Worm (Caenorhabditis elegans) whole organism, midembryonic: Measurements from ENCODE around the gene sru-39.

ENCODE experiments used
- T22C8.4 ChIP-seq: fragments of 200-800 bp; sonication (Bioruptor generic); IDR thresholded peaks from 2 replicates; pipeline ENCODE4 v1.3.6; 2022; ENCODE audit warnings: missing genetic modification characterization, missing compliant biosample characterization
- cog-1 ChIP-seq: sonication (generic microtip); optimal IDR thresholded peaks from 2 replicates; lab custom pipeline; 2016; ENCODE audit warnings: missing genetic modification characterization, missing compliant biosample characterization
- flt-1 ChIP-seq: fragments of 200-800 bp; sonication (Bioruptor generic); IDR thresholded peaks from 2 replicates; pipeline ENCODE4 v1.3.6; 2022; ENCODE audit warnings: missing genetic modification characterization, missing compliant biosample characterization
- klf-2 ChIP-seq: fragments of 200-800 bp; sonication (Bioruptor generic); conservative IDR thresholded peaks from 2 replicates; pipeline ENCODE4 v1.3.6; 2022; ENCODE audit warnings: missing genetic modification reagents, missing genetic modification characterization, missing compliant biosample characterization
- med-1 ChIP-seq: sonication (generic microtip); optimal IDR thresholded peaks from 2 replicates; lab custom pipeline; 2017; ENCODE audit warnings: missing genetic modification characterization, mild to moderate bottlenecking, missing compliant biosample characterization, antibody characterized with exemption, missing genetic modification reagents; ENCODE audit not compliant: insufficient read depth
- ref-1 ChIP-seq: fragments of 200-800 bp; sonication (Bioruptor generic); conservative IDR thresholded peaks from 2 replicates; pipeline ENCODE4 v1.3.6; 2022; ENCODE audit warnings: missing genetic modification reagents, missing genetic modification characterization, missing compliant biosample characterization
- tab-1 ChIP-seq: fragments of 200-800 bp; sonication (Bioruptor generic); IDR thresholded peaks from 2 replicates; pipeline ENCODE4 v1.3.6; 2022; ENCODE audit warnings: missing genetic modification characterization, missing compliant biosample characterization
- ztf-23 ChIP-seq: fragments of 200-800 bp; sonication (Bioruptor generic); IDR thresholded peaks from 2 replicates; pipeline ENCODE4 v1.3.6; 2022; ENCODE audit warnings: missing genetic modification reagents, missing genetic modification characterization, missing compliant biosample characterization
- ztf-29 ChIP-seq: fragments of 200-800 bp; sonication (Bioruptor generic); IDR thresholded peaks from 2 replicates; pipeline ENCODE4 v1.3.6; 2022; ENCODE audit warnings: missing genetic modification reagents, missing genetic modification characterization, missing compliant biosample characterization

sru-39 gene

ce11 chrV:9786721-9787131 lies 16.6 kb upstream of the sru-39 start, which contains the start of gene F46B6.6:
Gene F46B6.6, minus strand, starts transcription at chrV:9786868.
- TF ChIP-seq med-1 (GFP tag; lab: Kevin White, UChicago) = no peak
- TF ChIP-seq ref-1 (GFP tag; lab: Robert Waterston, UW) = no peak
- no peak for TF ChIP-seq T22C8.4 (GFP tag; lab: Robert Waterston, UW)
- no peak for TF ChIP-seq ztf-23
- no peak for TF ChIP-seq tab-1
- TF ChIP-seq ztf-29 = no peak
- TF ChIP-seq flt-1 (GFP tag; lab: Robert Waterston, UW) = no peak
- TF ChIP-seq klf-2 = no peak
- TF ChIP-seq cog-1 (tag; lab: Kevin White, UChicago) = no peak

- TF ChIP-seq ztf-29 (no peak), flt-1 (GFP tag; lab: Robert Waterston, UW) (no peak), cog-1 (tag; lab: Kevin White, UChicago) (no peak), klf-2 (no peak), med-1 (GFP tag; lab: Kevin White, UChicago) (no peak), ref-1 (GFP tag; lab: Robert Waterston, UW) (no peak), T22C8.4 (GFP tag; lab: Robert Waterston, UW) (no peak), tab-1 (no peak)
These were observed 13.5 kb upstream of the sru-39 start, which contains the start of gene ztf-7 for ce11 chrV:9789657-9790261. Gene ztf-7, minus strand, starts transcription at chrV:9789707.

- TF ChIP-seq flt-1 (GFP tag; lab: Robert Waterston, UW) (no peak), cog-1 (tag; lab: Kevin White, UChicago) (no peak), ztf-23 (no peak), ztf-29 (no peak), T22C8.4 (GFP tag; lab: Robert Waterston, UW) (no peak)
These were observed 11.9 kb upstream of the sru-39 start, which contains the start of gene lipl-2 for ce11 chrV:9791332-9791731. Gene lipl-2, plus strand, starts transcription at chrV:9791567.

- no peak for TF ChIP-seq ztf-29
These were observed 8.3 kb upstream of the sru-39 start for ce11 chrV:9794997-9795396.

- no peak for TF ChIP-seq tab-1
- TF ChIP-seq klf-2 = no peak
- TF ChIP-seq ref-1 (GFP tag; lab: Robert Waterston, UW) = no peak
- no peak for TF ChIP-seq med-1 (GFP tag; lab: Kevin White, UChicago)
These were observed 7.3 kb upstream of the sru-39 start for ce11 chrV:9796002-9796401.

- TF ChIP-seq flt-1 (GFP tag; lab: Robert Waterston, UW) = no peak
- TF ChIP-seq ztf-23 = no peak
- no peak for TF ChIP-seq ref-1 (GFP tag; lab: Robert Waterston, UW)
- TF ChIP-seq klf-2 = no peak
- no peak for TF ChIP-seq med-1 (GFP tag; lab: Kevin White, UChicago)
- TF ChIP-seq T22C8.4 (GFP tag; lab: Robert Waterston, UW) = no peak
- TF ChIP-seq tab-1 = no peak
- no peak for TF ChIP-seq cog-1 (tag; lab: Kevin White, UChicago)
- no peak for TF ChIP-seq ztf-29
These were observed 6.7 kb upstream of the sru-39 start, which contains the start of gene F46B6.9 for ce11 chrV:9796562-9796961. Gene F46B6.9, plus strand, starts transcription at chrV:9796862.

- TF ChIP-seq klf-2 (no peak), ref-1 (GFP tag; lab: Robert Waterston, UW) (no peak), tab-1 (no peak)
These were observed 5.1 kb upstream of the sru-39 start for ce11 chrV:9798212-9798611.

- no peak for TF ChIP-seq ztf-29
- no peak for TF ChIP-seq ref-1 (GFP tag; lab: Robert Waterston, UW)
- TF ChIP-seq T22C8.4 (GFP tag; lab: Robert Waterston, UW) = no peak
- no peak for TF ChIP-seq ztf-23
- TF ChIP-seq tab-1 = no peak
- no peak for TF ChIP-seq med-1 (GFP tag; lab: Kevin White, UChicago)
- no peak for TF ChIP-seq klf-2
- no peak for TF ChIP-seq flt-1 (GFP tag; lab: Robert Waterston, UW)
- no peak for TF ChIP-seq cog-1 (tag; lab: Kevin White, UChicago)
These were observed 4.2 kb upstream of the sru-39 start, which contains the start of gene F46B6.13 for ce11 chrV:9799076-9799475. Gene F46B6.13, minus strand, starts transcription at chrV:9799176.

ce11 chrV:9801965-9802364 lies 1.3 kb upstream of the sru-39 start, which contains the start of gene F46B6.10:
Gene F46B6.10, minus strand, starts transcription at chrV:9802065.
- TF ChIP-seq flt-1 (GFP tag; lab: Robert Waterston, UW) (no peak), ztf-23 (no peak), cog-1 (tag; lab: Kevin White, UChicago) (no peak), ref-1 (GFP tag; lab: Robert Waterston, UW) (no peak), med-1 (GFP tag; lab: Kevin White, UChicago) (no peak), klf-2 (no peak), tab-1 (no peak), T22C8.4 (GFP tag; lab: Robert Waterston, UW) (no peak), ztf-29 (no peak)

- no peak for TF ChIP-seq ref-1 (GFP tag; lab: Robert Waterston, UW)
- no peak for TF ChIP-seq med-1 (GFP tag; lab: Kevin White, UChicago)
- TF ChIP-seq tab-1 = no peak
- TF ChIP-seq klf-2 = no peak
- no peak for TF ChIP-seq cog-1 (tag; lab: Kevin White, UChicago)
- no peak for TF ChIP-seq ztf-29
- TF ChIP-seq T22C8.4 (GFP tag; lab: Robert Waterston, UW) = no peak
- TF ChIP-seq ztf-23 = no peak
- no peak for TF ChIP-seq flt-1 (GFP tag; lab: Robert Waterston, UW)
These were observed 1.9 kb downstream of the sru-39 start, which contains the start of gene sru-37 for ce11 chrV:9805161-9805560. Gene sru-37, plus strand, starts transcription at chrV:9805461.
